Worm (Caenorhabditis elegans): ENCODE results near the gene ifg-1.

ce11 chrII:8185016-8185493, 32.0 kb upstream of the ifg-1 start, which contains the start of the genes mig-5 and cct-1:
- no peak for TF ChIP-seq set-16 (GFP tag; IDR thresholded peaks at IDR 0.05)
- TF ChIP-seq madf-5 (GFP tag; IDR thresholded peaks at IDR 0.05) = no peak
- TF ChIP-seq pha-4 (GFP tag; IDR thresholded peaks at IDR 0.05) = peak; percentile 87
- TF ChIP-seq pha-4 (tag; optimal IDR thresholded peaks at IDR 0.05) = peak; percentile 88
- peak; percentile 41 for TF ChIP-seq lir-3 (tag; optimal IDR thresholded peaks at IDR 0.05)
- no peak for TF ChIP-seq ceh-82 (tag; optimal IDR thresholded peaks at IDR 0.05)
